Worm (Caenorhabditis elegans): ENCODE data around the gene C33B4.5.

DNA sequence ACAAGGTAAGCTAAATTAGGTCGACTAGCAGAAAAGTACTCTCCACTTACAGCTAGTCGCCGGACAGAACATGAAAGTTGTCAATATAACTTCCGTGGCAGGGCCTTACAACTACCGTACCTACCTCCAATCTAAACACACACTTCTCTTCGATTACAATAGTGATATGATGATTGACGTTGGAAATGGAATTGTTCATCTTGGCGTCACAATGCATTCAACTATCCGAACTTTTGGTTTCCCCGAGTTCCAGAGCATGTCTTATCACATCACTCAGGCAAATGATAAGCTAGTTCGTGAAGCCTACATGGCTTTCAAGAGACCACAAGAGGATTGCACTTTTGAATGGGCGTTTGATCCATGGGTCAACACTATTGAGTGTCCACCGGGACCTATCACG is 44.2 kb downstream of the C33B4.5 start:
- no peak for TF ChIP-seq ref-1 (GFP tag; conservative IDR thresholded peaks at IDR 0.05)
- no peak for TF ChIP-seq ztf-23 (GFP tag; IDR thresholded peaks at IDR 0.05)
- TF ChIP-seq flt-1 (GFP tag; IDR thresholded peaks at IDR 0.05): no peak
- no peak for TF ChIP-seq T22C8.4 (GFP tag; IDR thresholded peaks at IDR 0.05)
- no peak for TF ChIP-seq cog-1 (tag; optimal IDR thresholded peaks at IDR 0.05)

Measured in whole organism, midembryonic.